Worm (Caenorhabditis elegans): ENCODE data around the gene pfn-2.
A peak's percentile ranks its signal among the peaks of the same experiment; 100 is the strongest.

Gene pfn-2

DNA sequence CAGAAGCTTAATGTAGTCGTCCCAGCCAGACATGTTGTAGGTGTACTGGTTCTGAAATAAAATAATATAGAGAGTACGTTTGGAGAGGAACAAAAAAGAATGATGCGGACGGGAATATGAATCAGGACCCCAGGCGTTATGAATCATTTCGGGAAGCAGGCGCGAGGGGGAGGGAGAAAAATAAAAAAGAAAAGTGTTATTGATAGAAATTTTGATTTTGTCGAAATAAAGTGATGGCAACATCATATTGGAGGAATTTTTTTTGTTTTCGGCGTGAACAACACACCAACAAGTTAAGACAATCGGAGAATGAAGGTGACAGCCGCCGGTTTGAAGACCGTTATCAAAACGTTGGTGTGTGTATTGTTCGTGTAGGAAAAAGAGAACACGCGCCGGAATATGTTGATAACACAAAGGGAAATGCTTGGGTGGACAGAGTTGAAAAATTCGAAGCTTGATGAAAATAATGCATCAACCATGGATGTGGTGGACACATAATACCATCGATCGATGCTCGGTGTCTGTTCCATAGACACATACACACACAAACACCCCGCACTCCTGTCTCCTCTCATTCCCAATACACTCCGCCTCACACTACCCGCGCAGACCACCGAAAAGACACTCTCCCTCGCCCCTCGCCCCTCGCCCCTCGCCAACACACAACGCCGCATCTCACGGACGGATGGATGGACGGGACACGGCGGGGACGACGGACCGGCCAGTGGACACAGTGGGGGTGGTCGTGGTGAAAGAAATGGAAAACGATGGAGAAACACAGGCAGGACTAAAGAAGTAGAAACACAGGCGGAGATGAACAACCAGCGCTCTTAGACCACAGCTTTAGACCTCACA, at the start of gene pfn-2:
pfn-2 (minus strand) TSS at position 51 of the 855 bp plus-strand sequence.
- TF ChIP-seq nhr-67 (tag; optimal IDR thresholded peaks at IDR 0.05) = no peak
- no peak for TF ChIP-seq nhr-76 (tag; optimal IDR thresholded peaks at IDR 0.05)
- peak; percentile 50 for TF ChIP-seq hmg-11 (tag; optimal IDR thresholded peaks at IDR 0.05)
- TF ChIP-seq snpc-4 (tag; optimal IDR thresholded peaks at IDR 0.05) = no peak
- TF ChIP-seq jun-1 (tag; optimal IDR thresholded peaks at IDR 0.05) = no peak
- peak; percentile 60 for TF ChIP-seq lin-39 (tag; optimal IDR thresholded peaks at IDR 0.05)
- TF ChIP-seq nhr-28 (tag; optimal IDR thresholded peaks at IDR 0.05) = no peak
- TF ChIP-seq nhr-25 (tag; optimal IDR thresholded peaks at IDR 0.05) = no peak
- no peak for TF ChIP-seq nhr-23 (tag; optimal IDR thresholded peaks at IDR 0.05)
- no peak for TF ChIP-seq elt-1 (tag; optimal IDR thresholded peaks at IDR 0.05)
- no peak for TF ChIP-seq mdl-1 (tag; optimal IDR thresholded peaks at IDR 0.05)
- TF ChIP-seq elt-2 (tag; optimal IDR thresholded peaks at IDR 0.05) = peak; percentile 63
- TF ChIP-seq pha-4 (tag; optimal IDR thresholded peaks at IDR 0.05) = no peak
- no peak for TF ChIP-seq ztf-11 (tag; optimal IDR thresholded peaks at IDR 0.05)
- TF ChIP-seq nfya-1 (tag; optimal IDR thresholded peaks at IDR 0.05; ENCODE audit: insufficient read depth) = peak; percentile 40
- TF ChIP-seq ceh-82 (tag; optimal IDR thresholded peaks at IDR 0.05) = no peak
- TF ChIP-seq R02D3.7 (tag; optimal IDR thresholded peaks at IDR 0.05) = no peak
- TF ChIP-seq ceh-28 (tag; optimal IDR thresholded peaks at IDR 0.05) = no peak
- peak; percentile 7 for TF ChIP-seq skn-1 (tag; optimal IDR thresholded peaks at IDR 0.05)
- no peak for TF ChIP-seq zag-1 (tag; optimal IDR thresholded peaks at IDR 0.05)

DNA sequence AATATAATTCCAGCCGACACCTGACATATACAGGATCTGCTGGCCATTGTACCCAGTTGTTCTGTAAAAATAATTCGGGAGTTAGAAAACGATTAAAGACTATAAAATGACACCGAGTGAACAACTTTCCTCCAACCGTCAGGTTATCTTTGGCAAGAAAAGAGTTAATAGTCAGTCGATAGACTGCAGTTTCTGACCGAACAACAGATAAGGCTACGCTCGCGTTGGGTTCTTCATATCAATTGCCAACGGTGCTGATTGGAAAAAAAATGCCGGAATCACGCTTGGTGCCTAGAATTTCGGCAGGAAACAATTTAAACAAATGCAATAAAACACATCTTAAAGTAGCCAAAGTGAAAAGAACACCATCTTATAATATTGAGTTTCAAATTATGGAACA, 46.7 kb upstream of the pfn-2 start, which contains the start of gene scav-1:
scav-1 (minus strand) TSS at position 61 of the 400 bp plus-strand sequence.
- TF ChIP-seq elt-2 (tag; optimal IDR thresholded peaks at IDR 0.05) = peak; percentile 87
- no peak for TF ChIP-seq lin-39 (tag; optimal IDR thresholded peaks at IDR 0.05)
- TF ChIP-seq fkh-10 (GFP tag; optimal IDR thresholded peaks at IDR 0.05) = no peak
- TF ChIP-seq jun-1 (tag; optimal IDR thresholded peaks at IDR 0.05) = no peak
- TF ChIP-seq eor-1 (tag; optimal IDR thresholded peaks at IDR 0.05) = no peak
- TF ChIP-seq ceh-28 (tag; optimal IDR thresholded peaks at IDR 0.05) = no peak
- no peak for TF ChIP-seq daf-12 (tag; optimal IDR thresholded peaks at IDR 0.05)
- peak; percentile 76 for TF ChIP-seq pqm-1 (tag; optimal IDR thresholded peaks at IDR 0.05)
- no peak for TF ChIP-seq fkh-2 (tag; optimal IDR thresholded peaks at IDR 0.05)
- no peak for TF ChIP-seq nhr-12 (tag; optimal IDR thresholded peaks at IDR 0.05)
- TF ChIP-seq hmg-11 (tag; optimal IDR thresholded peaks at IDR 0.05) = no peak
- TF ChIP-seq unc-62 (GFP tag; optimal IDR thresholded peaks at IDR 0.05) = no peak

DNA sequence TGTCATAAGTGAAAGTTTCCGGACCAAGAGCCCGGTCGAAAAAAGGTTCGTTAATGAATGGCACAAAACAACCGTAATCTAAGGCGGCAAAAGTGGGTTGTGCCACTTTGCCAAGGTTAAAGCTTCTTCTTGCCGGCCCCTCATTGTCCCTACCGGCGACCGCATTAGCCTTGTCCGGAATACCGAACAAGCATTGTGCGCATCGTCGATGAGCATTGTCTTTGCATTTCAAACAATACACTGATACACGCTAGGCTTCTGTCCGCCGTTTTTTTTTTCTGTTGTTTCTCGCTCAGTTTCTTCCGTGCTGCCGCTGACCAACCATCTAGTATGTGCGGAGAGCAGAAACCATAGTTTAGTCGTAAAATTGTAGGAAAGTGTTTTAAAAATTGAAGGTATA, 43.4 kb upstream of the pfn-2 start, which contains the start of gene C03F11.2:
C03F11.2 (minus strand) TSS at position 101 of the 400 bp plus-strand sequence.
- no peak for TF ChIP-seq skn-1 (tag; optimal IDR thresholded peaks at IDR 0.05)
- TF ChIP-seq zag-1 (tag; optimal IDR thresholded peaks at IDR 0.05) = no peak
- TF ChIP-seq fkh-10 (GFP tag; optimal IDR thresholded peaks at IDR 0.05) = no peak
- TF ChIP-seq ama-1 (optimal IDR thresholded peaks at IDR 0.05) = no peak
- no peak for TF ChIP-seq nhr-25 (tag; optimal IDR thresholded peaks at IDR 0.05)
- TF ChIP-seq egl-27 (tag; optimal IDR thresholded peaks at IDR 0.05) = no peak
- TF ChIP-seq mdl-1 (tag; optimal IDR thresholded peaks at IDR 0.05) = no peak
- TF ChIP-seq nhr-23 (tag; optimal IDR thresholded peaks at IDR 0.05) = no peak
- no peak for TF ChIP-seq nhr-67 (tag; optimal IDR thresholded peaks at IDR 0.05)
- TF ChIP-seq nhr-12 (tag; optimal IDR thresholded peaks at IDR 0.05) = no peak
- no peak for TF ChIP-seq R02D3.7 (tag; optimal IDR thresholded peaks at IDR 0.05)
- TF ChIP-seq sea-2 (GFP tag; optimal IDR thresholded peaks at IDR 0.05) = no peak
- TF ChIP-seq fos-1 (tag; optimal IDR thresholded peaks at IDR 0.05) = no peak
- no peak for TF ChIP-seq nhr-28 (tag; optimal IDR thresholded peaks at IDR 0.05)
- no peak for TF ChIP-seq tbx-2 (tag; optimal IDR thresholded peaks at IDR 0.05)

DNA sequence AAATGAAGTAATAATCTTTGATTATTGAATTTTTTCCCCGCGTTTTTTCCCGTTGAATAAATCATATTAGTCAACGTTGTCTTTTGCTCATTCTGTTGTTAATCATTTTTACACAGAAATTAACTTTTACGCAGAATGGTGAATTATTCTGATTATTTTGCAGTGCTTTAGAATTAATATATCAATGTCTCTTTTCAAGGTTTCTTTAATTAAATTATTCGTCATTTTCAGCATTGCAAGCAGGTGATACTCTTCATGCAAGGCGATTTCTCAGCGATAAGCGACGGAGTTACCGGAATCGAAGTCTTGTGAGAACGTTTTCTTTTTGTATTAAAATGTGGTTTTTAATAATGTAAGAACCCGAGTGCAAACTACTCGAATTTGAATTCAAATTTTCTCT, 33.8 kb upstream of the pfn-2 start:
- TF ChIP-seq elt-2 (tag; optimal IDR thresholded peaks at IDR 0.05) (no peak), aly-2 (tag; optimal IDR thresholded peaks at IDR 0.05) (no peak), zag-1 (tag; optimal IDR thresholded peaks at IDR 0.05) (no peak), elt-1 (tag; optimal IDR thresholded peaks at IDR 0.05) (no peak), unc-62 (GFP tag; optimal IDR thresholded peaks at IDR 0.05) (no peak), fkh-10 (GFP tag; optimal IDR thresholded peaks at IDR 0.05) (no peak), nhr-76 (tag; optimal IDR thresholded peaks at IDR 0.05) (no peak), ceh-28 (tag; optimal IDR thresholded peaks at IDR 0.05) (no peak), nhr-12 (tag; optimal IDR thresholded peaks at IDR 0.05) (no peak), ceh-9 (tag; optimal IDR thresholded peaks at IDR 0.05) (no peak), jun-1 (tag; optimal IDR thresholded peaks at IDR 0.05) (no peak), pha-4 (tag; optimal IDR thresholded peaks at IDR 0.05) (no peak), unc-39 (tag; optimal IDR thresholded peaks at IDR 0.05) (no peak), nhr-23 (tag; optimal IDR thresholded peaks at IDR 0.05) (no peak)

Data from whole organism, L3 larva.